Fruit fly (Drosophila melanogaster): ENCODE results near the gene CG11656.

CG11656 gene

DNA sequence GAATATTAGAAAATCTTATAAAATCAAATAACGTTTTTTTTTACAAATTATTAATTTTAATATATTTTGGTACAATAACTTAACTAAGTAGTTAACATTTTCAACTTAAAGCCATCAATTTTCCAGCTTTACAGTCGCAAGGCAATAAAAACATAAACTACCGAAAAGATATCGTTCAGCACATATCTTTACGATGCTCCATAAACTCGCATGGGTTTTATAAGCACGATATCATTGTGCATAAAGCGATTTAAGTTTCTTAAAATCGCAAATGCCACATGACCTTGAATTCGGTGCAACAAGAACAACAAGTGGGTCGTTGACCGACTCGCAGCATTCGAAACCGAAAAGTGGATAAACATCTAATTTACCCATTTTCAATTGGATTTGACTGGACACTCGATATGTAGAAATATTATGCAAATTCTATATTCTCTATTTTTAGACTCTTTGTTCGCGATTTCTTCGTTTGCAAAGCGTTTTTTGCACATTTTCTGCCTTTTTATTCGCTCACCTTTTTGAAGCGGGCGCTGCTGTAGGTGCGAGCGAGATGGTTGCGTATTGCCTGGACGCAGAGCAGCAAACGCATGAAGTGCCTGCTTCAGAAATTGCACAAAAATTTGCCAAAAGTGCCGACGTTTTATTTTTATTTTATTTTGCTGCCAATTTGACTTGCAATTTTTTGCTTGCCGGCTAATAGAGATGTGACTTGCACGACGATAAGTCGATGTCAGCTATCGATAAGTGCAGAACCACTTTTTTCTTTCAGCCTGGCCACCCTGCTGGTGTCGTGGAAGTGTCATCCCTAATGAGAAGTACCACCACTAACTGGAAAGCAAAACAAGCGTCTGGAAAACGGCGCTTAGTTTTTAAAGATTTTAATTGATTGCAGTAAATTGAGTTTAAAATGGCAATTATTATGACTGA is 48.5 kb upstream of the CG11656 start, which contains the start of gene Spc25 (continued):
- TF ChIP-seq CG3065 (GFP tag; optimal IDR thresholded peaks at IDR 0.05) (peak; percentile 28), abd-A (tag; optimal IDR thresholded peaks at IDR 0.05) (no peak), Dad (GFP tag; optimal IDR thresholded peaks at IDR 0.05) (peak; percentile 73), kay (GFP tag; optimal IDR thresholded peaks at IDR 0.05) (no peak), vnd (GFP tag; IDR thresholded peaks at IDR 0.05; ENCODE audit: partially characterized antibody) (peak; percentile 87), sisA (GFP tag; IDR thresholded peaks at IDR 0.05) (no peak; the same call in 1 of the 2 replicates), ap (GFP tag; IDR thresholded peaks at IDR 0.05) (no peak), tio (GFP tag; optimal IDR thresholded peaks at IDR 0.05) (no peak), pb (GFP tag; optimal IDR thresholded peaks at IDR 0.05) (no peak), Sox102F (GFP tag; optimal IDR thresholded peaks at IDR 0.05) (peak; percentile 10), CG15011 (GFP tag; optimal IDR thresholded peaks at IDR 0.05) (no peak), ham (GFP tag; IDR thresholded peaks at IDR 0.05) (no peak), CG12942 (GFP tag; optimal IDR thresholded peaks at IDR 0.05) (peak; percentile 45), mam (GFP tag; optimal IDR thresholded peaks at IDR 0.05) (peak; percentile 79), Hr51 (GFP tag; optimal IDR thresholded peaks at IDR 0.05) (peak; percentile 42 to 71), unc-4 (GFP tag; IDR thresholded peaks at IDR 0.05; ENCODE audit: partially characterized antibody) (peak; percentile 93), ash1 (GFP tag; optimal IDR thresholded peaks at IDR 0.05) (no peak), dmrt11E (tag; optimal IDR thresholded peaks at IDR 0.05) (peak; percentile 12), GATAe (GFP tag; conservative IDR thresholded peaks at IDR 0.05) (no peak), Camta (GFP tag; optimal IDR thresholded peaks at IDR 0.05) (peak; percentile 42), gsb (GFP tag; IDR thresholded peaks at IDR 0.05) (no peak), CG10543 (GFP tag; optimal IDR thresholded peaks at IDR 0.05) (no peak), CG17802 (tag; optimal IDR thresholded peaks at IDR 0.05) (no peak), Usf (GFP tag; optimal IDR thresholded peaks at IDR 0.05) (no peak), rib (GFP tag; IDR thresholded peaks at IDR 0.05) (peak; percentile 88), sna (GFP tag; IDR thresholded peaks at IDR 0.05; ENCODE audit: partially characterized antibody) (peak; percentile 92), da (GFP tag; optimal IDR thresholded peaks at IDR 0.05) (peak; percentile 24), CG13775 (GFP tag; optimal IDR thresholded peaks at IDR 0.05) (peak; percentile 38), CG6791 (GFP tag; IDR thresholded peaks at IDR 0.05; ENCODE audit: partially characterized antibody) (peak; percentile 96), so (GFP tag; IDR thresholded peaks at IDR 0.05) (no peak), psq (GFP tag; optimal IDR thresholded peaks at IDR 0.05) (peak; percentile 4), CG12071 (GFP tag; optimal IDR thresholded peaks at IDR 0.05) (peak; percentile 50), CG10321 (GFP tag; IDR thresholded peaks at IDR 0.05) (no peak), ATbp (GFP tag; optimal IDR thresholded peaks at IDR 0.05) (no peak), CG12659 (GFP tag; optimal IDR thresholded peaks at IDR 0.05) (peak; percentile 45), CG7556 (GFP tag; optimal IDR thresholded peaks at IDR 0.05) (no peak), Deaf1 (tag; optimal IDR thresholded peaks at IDR 0.05) (no peak), CG42726 (GFP tag; IDR thresholded peaks at IDR 0.05; ENCODE audit: partially characterized antibody) (peak; percentile 96), hb (GFP tag; IDR thresholded peaks at IDR 0.05; ENCODE audit: partially characterized antibody) (peak; percentile 93), CG4282 (GFP tag; optimal IDR thresholded peaks at IDR 0.05) (peak; percentile 23), stwl (tag; optimal IDR thresholded peaks at IDR 0.05) (peak; percentile 97), CG3407 (GFP tag; optimal IDR thresholded peaks at IDR 0.05) (no peak), HLH4C (GFP tag; IDR thresholded peaks at IDR 0.05; ENCODE audit: partially characterized antibody) (peak; percentile 88), Awh (GFP tag; IDR thresholded peaks at IDR 0.05) (no peak), nmo (GFP tag; optimal IDR thresholded peaks at IDR 0.05) (peak; percentile 54), dan (GFP tag; IDR thresholded peaks at IDR 0.05) (no peak), CG13894 (tag; optimal IDR thresholded peaks at IDR 0.05) (no peak), en (GFP tag; optimal IDR thresholded peaks at IDR 0.05) (no peak)

All from whole organism, embryonic.